Fruit fly (Drosophila melanogaster): ENCODE results near the gene raskol.

raskol gene

DNA sequence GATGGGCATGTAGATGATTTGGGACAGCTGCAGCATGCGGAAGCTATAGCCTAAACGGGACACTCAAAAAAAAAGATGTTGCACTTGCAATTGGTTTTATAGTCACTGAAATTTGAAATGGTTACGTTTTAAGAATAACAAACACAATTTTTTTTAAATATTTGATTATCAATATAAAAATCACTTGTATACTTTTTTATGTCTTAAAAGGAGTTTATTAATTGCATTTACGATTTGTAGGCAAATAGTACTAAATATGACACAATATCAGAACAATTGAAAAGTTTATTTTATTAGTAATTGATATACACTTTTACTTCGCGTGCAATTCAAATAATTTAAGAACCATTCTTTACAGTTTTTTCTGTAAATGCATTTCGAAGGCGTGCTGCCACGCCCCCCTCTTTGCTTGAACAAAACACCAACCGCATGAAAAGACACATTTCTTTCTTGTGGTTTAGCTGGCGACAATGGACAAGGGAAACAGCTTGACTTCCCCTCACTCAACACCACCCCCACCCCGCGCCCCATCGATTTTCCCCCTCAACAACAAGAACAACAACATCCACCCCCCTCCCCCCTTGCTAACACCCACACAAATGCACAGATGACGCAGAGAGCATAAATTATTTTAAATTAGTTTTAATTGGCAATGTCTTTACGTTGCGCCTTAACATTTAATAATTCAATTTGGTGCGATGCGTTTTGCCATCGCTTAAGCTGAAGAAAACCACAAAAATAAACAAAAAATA, 7.0 kb downstream of the raskol start (continued):
- TF ChIP-seq chif (GFP tag; optimal IDR thresholded peaks at IDR 0.05): no peak
- TF ChIP-seq BEAF-32 (GFP tag; optimal IDR thresholded peaks at IDR 0.05): no peak
- TF ChIP-seq MESR4 (GFP tag; optimal IDR thresholded peaks at IDR 0.05): no peak
- no peak for TF ChIP-seq amos (GFP tag; IDR thresholded peaks at IDR 0.05; ENCODE audit: partially characterized antibody)
- TF ChIP-seq CG30403 (GFP tag; optimal IDR thresholded peaks at IDR 0.05): peak; percentile 15
- no peak for TF ChIP-seq lov (optimal IDR thresholded peaks at IDR 0.05)
- no peak for TF ChIP-seq lov (GFP tag; IDR thresholded peaks at IDR 0.05)
- TF ChIP-seq Atf-2 (GFP tag; optimal IDR thresholded peaks at IDR 0.05): no peak
- TF ChIP-seq CG10979 (tag; optimal IDR thresholded peaks at IDR 0.05): peak; percentile 70
- TF ChIP-seq CG2712 (tag; optimal IDR thresholded peaks at IDR 0.05): peak; percentile 26
- no peak for TF ChIP-seq D19B (GFP tag; optimal IDR thresholded peaks at IDR 0.05)
- TF ChIP-seq E2f1 (GFP tag; IDR thresholded peaks at IDR 0.05): no peak
- TF ChIP-seq Fer2 (tag; optimal IDR thresholded peaks at IDR 0.05): no peak
- no peak for TF ChIP-seq ham (GFP tag; IDR thresholded peaks at IDR 0.05)
- TF ChIP-seq phol (tag; optimal IDR thresholded peaks at IDR 0.05): peak; percentile 63
- TF ChIP-seq CG31441 (GFP tag; IDR thresholded peaks at IDR 0.05): peak; percentile 38
- peak; percentile 3 for TF ChIP-seq nmo (GFP tag; optimal IDR thresholded peaks at IDR 0.05)
- no peak for TF ChIP-seq gfzf (GFP tag; optimal IDR thresholded peaks at IDR 0.05)
- no peak for TF ChIP-seq CG13123 (GFP tag; optimal IDR thresholded peaks at IDR 0.05)
- no peak for TF ChIP-seq CG15073 (GFP tag; optimal IDR thresholded peaks at IDR 0.05)
- no peak for TF ChIP-seq D (optimal IDR thresholded peaks at IDR 0.05)
- TF ChIP-seq D (GFP tag; optimal IDR thresholded peaks at IDR 0.05): peak; percentile 44
- TF ChIP-seq emc (GFP tag; optimal IDR thresholded peaks at IDR 0.05): no peak
- no peak for TF ChIP-seq yki (optimal IDR thresholded peaks at IDR 0.05)
- TF ChIP-seq CG4328 (GFP tag; optimal IDR thresholded peaks at IDR 0.05): no peak
- TF ChIP-seq Ptx1 (GFP tag; IDR thresholded peaks at IDR 0.05): no peak
- peak; percentile 43 for TF ChIP-seq fd96Cb (tag; optimal IDR thresholded peaks at IDR 0.05)
- no peak for TF ChIP-seq grn (GFP tag; optimal IDR thresholded peaks at IDR 0.05)
- no peak for TF ChIP-seq crc (GFP tag; optimal IDR thresholded peaks at IDR 0.05)
- no peak for TF ChIP-seq CG17802 (tag; optimal IDR thresholded peaks at IDR 0.05)
- no peak for TF ChIP-seq CG3838 (GFP tag; optimal IDR thresholded peaks at IDR 0.05)
- no peak for TF ChIP-seq vfl (GFP tag; optimal IDR thresholded peaks at IDR 0.05)
- TF ChIP-seq sens (GFP tag): peak; percentile 83
- TF ChIP-seq CG17359 (tag; optimal IDR thresholded peaks at IDR 0.05): peak; percentile 29
- 0 out of 3 replicates have a peak, but pooled peaks have one; percentile 24 for TF ChIP-seq CG17361 (GFP tag; IDR thresholded peaks at IDR 0.05)
- no peak for TF ChIP-seq CG7745 (tag; optimal IDR thresholded peaks at IDR 0.05)
- no peak for TF ChIP-seq CG2875 (GFP tag; optimal IDR thresholded peaks at IDR 0.05)
- no peak for TF ChIP-seq CG10959 (GFP tag; IDR thresholded peaks at IDR 0.05)
- peak; percentile 14 for TF ChIP-seq Asciz (GFP tag; optimal IDR thresholded peaks at IDR 0.05)
- no peak for TF ChIP-seq repo (GFP tag; optimal IDR thresholded peaks at IDR 0.05)
- TF ChIP-seq Fer1 (GFP tag; optimal IDR thresholded peaks at IDR 0.05): no peak
- TF ChIP-seq CG9797 (GFP tag; optimal IDR thresholded peaks at IDR 0.05): no peak
- TF ChIP-seq CG1529 (GFP tag; optimal IDR thresholded peaks at IDR 0.05): no peak
- peak; percentile 28 for TF ChIP-seq CG6254 (GFP tag; optimal IDR thresholded peaks at IDR 0.05)
- TF ChIP-seq CG4854 (GFP tag; optimal IDR thresholded peaks at IDR 0.05): no peak
- TF ChIP-seq CG32772 (GFP tag; IDR thresholded peaks at IDR 0.05): no peak
- no peak for TF ChIP-seq Fer3 (tag; optimal IDR thresholded peaks at IDR 0.05)
- TF ChIP-seq CG15601 (tag; optimal IDR thresholded peaks at IDR 0.05): no peak
- no peak for TF ChIP-seq CG14014 (GFP tag; IDR thresholded peaks at IDR 0.05)
- no peak for TF ChIP-seq scrt (GFP tag; optimal IDR thresholded peaks at IDR 0.05)
- no peak for TF ChIP-seq en (GFP tag; optimal IDR thresholded peaks at IDR 0.05)
